Worm (Caenorhabditis elegans) whole organism, L4 larva: Measurements from ENCODE around the gene sdz-26.
A peak's percentile ranks its signal among the peaks of the same experiment; 100 is the strongest.

Experiments used
- D1046.2 ChIP-seq: fragments of 200-800 bp; sonication (Bioruptor generic); IDR thresholded peaks from 2 replicates; pipeline ENCODE4 v1.3.6; 2022; ENCODE audit warnings: missing genetic modification characterization, missing compliant biosample characterization
- T20F7.1 ChIP-seq: fragments of 200-800 bp; sonication (Bioruptor generic); optimal IDR thresholded peaks from 2 replicates; lab custom pipeline; 2018; ENCODE audit warnings: mild to moderate bottlenecking, missing genetic modification characterization, missing compliant biosample characterization
- Y105C5A.15 ChIP-seq: fragments of 200-800 bp; sonication (Bioruptor generic); IDR thresholded peaks from 2 replicates; pipeline ENCODE4 v1.3.6; 2022; ENCODE audit warnings: missing genetic modification characterization, missing compliant biosample characterization
- Y5F2A.4 ChIP-seq: fragments of 200-800 bp; sonication (Bioruptor generic); optimal IDR thresholded peaks from 2 replicates; lab custom pipeline; 2018; ENCODE audit warnings: mild to moderate bottlenecking, missing genetic modification characterization, missing compliant biosample characterization
- aha-1 ChIP-seq: fragments of 150-350 bp; peaks from one replicate; lab custom pipeline; 2014; ENCODE audit warnings: missing biosample characterization, missing genetic modification characterization
- ama-1 ChIP-seq: fragments of 150-350 bp; optimal IDR thresholded peaks from 2 replicates; lab custom pipeline; 2014; ENCODE audit warnings: inconsistent platforms, mixed read lengths
- ceh-20 ChIP-seq: fragments of 200-800 bp; sonication (Bioruptor generic); IDR thresholded peaks from 2 replicates; pipeline ENCODE4 v1.3.6; 2022; ENCODE audit warnings: missing genetic modification reagents, missing genetic modification characterization, missing compliant biosample characterization
- ceh-28 ChIP-seq: fragments of 150-350 bp; optimal IDR thresholded peaks from 2 replicates; lab custom pipeline; 2014; ENCODE audit warnings: missing biosample characterization, missing genetic modification reagents, missing genetic modification characterization
- ceh-62 ChIP-seq: sonication (generic microtip); optimal IDR thresholded peaks from 2 replicates; lab custom pipeline; 2017; ENCODE audit warnings: missing biosample characterization, missing genetic modification characterization
- daf-19 ChIP-seq: fragments of 200-800 bp; sonication (Bioruptor generic); conservative IDR thresholded peaks from 2 replicates; pipeline ENCODE4 v1.3.6; 2022; ENCODE audit warnings: missing genetic modification characterization, missing compliant biosample characterization
- daf-8 ChIP-seq: fragments of 200-800 bp; sonication (Bioruptor generic); IDR thresholded peaks from 2 replicates; pipeline ENCODE4 v1.3.6; 2022; ENCODE audit warnings: missing genetic modification characterization, missing compliant biosample characterization
- dmd-8 ChIP-seq: fragments of 200-800 bp; sonication (Bioruptor generic); IDR thresholded peaks from 2 replicates; pipeline ENCODE4 v1.3.6; 2022; ENCODE audit warnings: missing genetic modification characterization, missing compliant biosample characterization
- dpl-1 ChIP-seq: fragments of 150-350 bp; optimal IDR thresholded peaks from 2 replicates; lab custom pipeline; 2014; ENCODE audit warnings: missing biosample characterization, missing genetic modification reagents, missing genetic modification characterization
- duxl-1 ChIP-seq: sonication (generic microtip); optimal IDR thresholded peaks from 2 replicates; lab custom pipeline; 2016; ENCODE audit warnings: mild to moderate bottlenecking, missing genetic modification characterization, moderate library complexity, missing compliant biosample characterization; ENCODE audit not compliant: poor library complexity
- dve-1 ChIP-seq: sonication (generic microtip); optimal IDR thresholded peaks from 2 replicates; lab custom pipeline; 2017; ENCODE audit warnings: antibody characterized with exemption, mild to moderate bottlenecking, missing genetic modification characterization, missing compliant biosample characterization; ENCODE audit not compliant: insufficient read depth
- egl-43 ChIP-seq: fragments of 200-800 bp; sonication (Bioruptor generic); IDR thresholded peaks from 2 replicates; pipeline ENCODE4 v1.3.6; 2022; ENCODE audit warnings: missing genetic modification reagents, missing genetic modification characterization, missing compliant biosample characterization
- fkh-10 ChIP-seq: fragments of 150-350 bp; optimal IDR thresholded peaks from 2 replicates; lab custom pipeline; 2014; ENCODE audit warnings: missing biosample characterization, missing genetic modification reagents, missing genetic modification characterization
- lim-7 ChIP-seq: fragments of 200-800 bp; sonication (Bioruptor generic); IDR thresholded peaks from 2 replicates; pipeline ENCODE4 v1.3.6; 2022; ENCODE audit warnings: missing genetic modification characterization, missing compliant biosample characterization
- lin-39 ChIP-seq: fragments of 150-350 bp; optimal IDR thresholded peaks from 2 replicates; lab custom pipeline; 2014; ENCODE audit warnings: missing biosample characterization, missing genetic modification reagents, missing genetic modification characterization
- madf-5 ChIP-seq, 2 experiments: fragments of 200-800 bp; sonication (Bioruptor generic); IDR thresholded peaks; 2 replicates each; pipeline ENCODE4 v1.3.6; 2022; ENCODE audit warnings: missing compliant biosample characterization in 2 of 2, missing genetic modification characterization in 2 of 2
- mdt-29 ChIP-seq: fragments of 200-800 bp; sonication (Bioruptor generic); IDR thresholded peaks from 2 replicates; pipeline ENCODE4 v1.3.6; 2022; ENCODE audit warnings: missing genetic modification reagents, missing genetic modification characterization, missing compliant biosample characterization
- nhr-111 ChIP-seq: fragments of 200-800 bp; sonication (Bioruptor generic); optimal IDR thresholded peaks from 2 replicates; lab custom pipeline; 2018; ENCODE audit warnings: mild to moderate bottlenecking, missing genetic modification characterization, missing compliant biosample characterization
- nhr-42 ChIP-seq: fragments of 200-800 bp; sonication (Bioruptor generic); IDR thresholded peaks from 2 replicates; pipeline ENCODE4 v1.3.6; 2022; ENCODE audit warnings: missing genetic modification characterization, missing compliant biosample characterization
- nhr-76 ChIP-seq: fragments of 150-350 bp; optimal IDR thresholded peaks from 2 replicates; lab custom pipeline; 2014; ENCODE audit warnings: missing biosample characterization, missing genetic modification characterization
- nhr-77 ChIP-seq: fragments of 150-350 bp; optimal IDR thresholded peaks from 2 replicates; lab custom pipeline; 2014; ENCODE audit warnings: missing biosample characterization, missing genetic modification characterization
- pha-4 ChIP-seq, 2 experiments: fragments of 150-350 bp in 1 of 2; fragments of 200-800 bp in 1 of 2; sonication (Bioruptor generic) in 1 of 2; IDR thresholded peaks in 1 of 2; optimal IDR thresholded peaks in 1 of 2; 2 replicates each; pipeline versions ENCODE4 v1.3.6 to Lab custom; 2014 to 2022; ENCODE audit warnings: missing genetic modification characterization in 2 of 2, missing genetic modification reagents in 2 of 2, missing biosample characterization in 1 of 2, missing compliant biosample characterization in 1 of 2
- rbr-2 ChIP-seq: sonication (generic microtip); optimal IDR thresholded peaks from 2 replicates; lab custom pipeline; 2016; ENCODE audit warnings: missing genotype, missing genetic modification characterization, missing compliant biosample characterization
- saeg-2 ChIP-seq: fragments of 200-800 bp; sonication (Bioruptor generic); IDR thresholded peaks from 2 replicates; pipeline ENCODE4 v1.3.6; 2022; ENCODE audit warnings: missing genetic modification reagents, missing genetic modification characterization, missing compliant biosample characterization
- sdz-12 ChIP-seq: fragments of 200-800 bp; sonication (Bioruptor generic); optimal IDR thresholded peaks from 2 replicates; lab custom pipeline; 2018; ENCODE audit warnings: mild to moderate bottlenecking, missing genetic modification characterization, missing compliant biosample characterization
- set-16 ChIP-seq: fragments of 200-800 bp; sonication (Bioruptor generic); IDR thresholded peaks from 2 replicates; pipeline ENCODE4 v1.3.6; 2022; ENCODE audit warnings: missing genetic modification reagents, missing genetic modification characterization, missing compliant biosample characterization
- skn-1 ChIP-seq: fragments of 150-350 bp; optimal IDR thresholded peaks from 2 replicates; lab custom pipeline; 2014; ENCODE audit warnings: missing biosample characterization, missing genetic modification characterization
- tag-97 ChIP-seq: fragments of 200-800 bp; sonication (Bioruptor generic); IDR thresholded peaks from 2 replicates; pipeline ENCODE4 v1.3.6; 2022; ENCODE audit warnings: missing genetic modification characterization, missing compliant biosample characterization
- tra-1 ChIP-seq: fragments of 200-800 bp; sonication (Bioruptor generic); IDR thresholded peaks from 2 replicates; pipeline ENCODE4 v1.3.6; 2022; ENCODE audit warnings: missing genetic modification reagents, missing genetic modification characterization, missing compliant biosample characterization
- unc-130 ChIP-seq: sonication (generic microtip); optimal IDR thresholded peaks from 2 replicates; lab custom pipeline; 2016; ENCODE audit warnings: missing genetic modification reagents, missing genetic modification characterization, missing compliant biosample characterization
- unc-39 ChIP-seq: sonication (generic microtip); optimal IDR thresholded peaks from 2 replicates; lab custom pipeline; 2017; ENCODE audit warnings: missing biosample characterization, missing genetic modification characterization
- unc-62 ChIP-seq, 3 experiments: fragments of 150-350 bp in 1 of 3; sonication (generic microtip); optimal IDR thresholded peaks in 2 of 3; peaks in 1 of 3; 1 replicate in 1 of 3; 2 replicates in 2 of 3; lab custom pipeline; 2014 to 2017; ENCODE audit warnings: missing biosample characterization in 3 of 3, missing genetic modification characterization in 3 of 3, missing genetic modification reagents in 3 of 3, missing genotype in 1 of 3
- zag-1 ChIP-seq: fragments of 150-350 bp; optimal IDR thresholded peaks from 2 replicates; lab custom pipeline; 2014; ENCODE audit warnings: missing biosample characterization, missing genetic modification characterization
- zfp-3 ChIP-seq: fragments of 200-800 bp; sonication (Bioruptor generic); conservative IDR thresholded peaks from 2 replicates; pipeline ENCODE4 v1.3.6; 2022; ENCODE audit warnings: missing genetic modification reagents, missing genetic modification characterization, missing compliant biosample characterization
- zip-11 ChIP-seq: fragments of 200-800 bp; sonication (Bioruptor generic); IDR thresholded peaks from 2 replicates; pipeline ENCODE4 v1.3.6; 2022; ENCODE audit warnings: missing genetic modification characterization, missing compliant biosample characterization

Gene sdz-26

ce11 chrII:14357936-14358416 is 23.6 kb upstream of the sdz-26 start, which contains the start of the genes agl-1 and pfs-2 (continued):
- TF ChIP-seq dpl-1 (GFP tag; lab: Kevin White, UChicago) = peak; percentile 93
- TF ChIP-seq daf-19 (GFP tag; lab: Robert Waterston, UW) = no peak
- no peak for TF ChIP-seq tra-1
- TF ChIP-seq nhr-77 = peak; percentile 64
- peak; percentile 98 for TF ChIP-seq aha-1 (tag; lab: Kevin White, UChicago)
- TF ChIP-seq unc-62 (GFP tag; optimal IDR thresholded peaks at IDR 0.05 in 1 of 2; lab: Kevin White, UChicago) = no peak
- TF ChIP-seq unc-62 (tag; optimal IDR thresholded peaks at IDR 0.05; lab: Kevin White, UChicago) = no peak
- no peak for TF ChIP-seq madf-5 (GFP tag; IDR thresholded peaks at IDR 0.05; lab: Robert Waterston, UW)
- peak; percentile 59 for TF ChIP-seq dve-1
- TF ChIP-seq ama-1 = no peak
- TF ChIP-seq daf-8 (GFP tag; lab: Robert Waterston, UW) = no peak
- no peak for TF ChIP-seq ceh-62 (tag; lab: Kevin White, UChicago)
- TF ChIP-seq dmd-8 (GFP tag; lab: Robert Waterston, UW) = no peak
- no peak; the same call in 1 of the 2 replicates for TF ChIP-seq zfp-3
- no peak for TF ChIP-seq Y5F2A.4 (GFP tag; lab: Kevin White, UChicago)
- no peak for TF ChIP-seq sdz-12 (GFP tag; lab: Kevin White, UChicago)
- no peak for TF ChIP-seq unc-130
- TF ChIP-seq unc-39 = no peak

ce11 chrII:14359007-14359406 is 22.5 kb upstream of the sdz-26 start:
- TF ChIP-seq zip-11 (GFP tag; lab: Robert Waterston, UW) (no peak), nhr-42 (no peak), pha-4 (GFP tag; IDR thresholded peaks at IDR 0.05; lab: Robert Waterston, UW) (no peak), pha-4 (tag; optimal IDR thresholded peaks at IDR 0.05; lab: Kevin White, UChicago) (no peak), aha-1 (tag; lab: Kevin White, UChicago) (peak; percentile 83), ceh-28 (no peak), tag-97 (GFP tag; lab: Robert Waterston, UW) (no peak), unc-62 (GFP tag; optimal IDR thresholded peaks at IDR 0.05 in 1 of 2; lab: Kevin White, UChicago) (peak in 1 of 2 experiments; percentile 77), unc-62 (tag; optimal IDR thresholded peaks at IDR 0.05; lab: Kevin White, UChicago) (no peak)

- TF ChIP-seq D1046.2 (GFP tag; lab: Robert Waterston, UW) = 0 out of 2 replicates have a peak, but pooled peaks have one; percentile 33
- no peak for TF ChIP-seq madf-5 (GFP tag; IDR thresholded peaks at IDR 0.05; lab: Robert Waterston, UW)
- no peak for TF ChIP-seq Y105C5A.15 (GFP tag; lab: Robert Waterston, UW)
- peak; percentile 53; the same call in 1 of the 2 replicates for TF ChIP-seq set-16 (GFP tag; lab: Robert Waterston, UW)
- no peak for TF ChIP-seq rbr-2 (tag; lab: Kevin White, UChicago)
- TF ChIP-seq skn-1 (tag; lab: Kevin White, UChicago) = no peak
- no peak for TF ChIP-seq Y5F2A.4 (GFP tag; lab: Kevin White, UChicago)
- TF ChIP-seq pha-4 (GFP tag; IDR thresholded peaks at IDR 0.05; lab: Robert Waterston, UW) = no peak
- TF ChIP-seq pha-4 (tag; optimal IDR thresholded peaks at IDR 0.05; lab: Kevin White, UChicago) = no peak
- 0 out of 2 replicates have a peak, but pooled peaks have one; percentile 27 for TF ChIP-seq egl-43 (GFP tag; lab: Robert Waterston, UW)
- TF ChIP-seq nhr-42 = 0 out of 2 replicates have a peak, but pooled peaks have one; percentile 4
- TF ChIP-seq dpl-1 (GFP tag; lab: Kevin White, UChicago) = no peak
Observed at ce11 chrII:14360675-14361074, 20.9 kb upstream of the sdz-26 start.

ce11 chrII:14361719-14362118 is 19.8 kb upstream of the sdz-26 start, which contains the start of gene tebp-1:
tebp-1 (plus strand) TSS chrII:14362019.
- TF ChIP-seq daf-19 (GFP tag; lab: Robert Waterston, UW) (no peak), nhr-42 (no peak), zag-1 (tag; lab: Kevin White, UChicago) (no peak), fkh-10 (no peak), nhr-111 (GFP tag; lab: Kevin White, UChicago) (no peak), unc-130 (no peak), mdt-29 (no peak), lin-39 (tag; lab: Kevin White, UChicago) (no peak), ceh-20 (GFP tag; lab: Robert Waterston, UW) (no peak), saeg-2 (GFP tag; lab: Robert Waterston, UW) (no peak), lim-7 (GFP tag; lab: Robert Waterston, UW) (no peak), duxl-1 (no peak), T20F7.1 (no peak), nhr-76 (no peak)
- TF ChIP-seq, all 104 proteins: peak for 0
